Worm (Caenorhabditis elegans): ENCODE results near the gene bus-5.
A peak's percentile ranks its signal among the peaks of the same experiment; 100 is the strongest.

bus-5 gene

ce11 chrX:2070418-2070996, 42.4 kb downstream of the bus-5 start, which contains the start of gene acl-4 (continued):
- TF ChIP-seq Y67H2A.10 (GFP tag; conservative IDR thresholded peaks at IDR 0.05): no peak
- peak; percentile 32 for TF ChIP-seq unc-62 (GFP tag; optimal IDR thresholded peaks at IDR 0.05)
- no peak for TF ChIP-seq ccch-3 (GFP tag; optimal IDR thresholded peaks at IDR 0.05)

ce11 chrX:2068294-2068693, 44.6 kb downstream of the bus-5 start:
- no peak for TF ChIP-seq ccch-3 (GFP tag; optimal IDR thresholded peaks at IDR 0.05)
- TF ChIP-seq ztf-28 (GFP tag; IDR thresholded peaks at IDR 0.05): no peak
- TF ChIP-seq hlh-26 (GFP tag; conservative IDR thresholded peaks at IDR 0.05): no peak
- TF ChIP-seq Y79H2A.3 (GFP tag; conservative IDR thresholded peaks at IDR 0.05): no peak
- no peak for TF ChIP-seq ceh-91 (GFP tag; IDR thresholded peaks at IDR 0.05)
- no peak for TF ChIP-seq dox-1 (GFP tag; IDR thresholded peaks at IDR 0.05)
- TF ChIP-seq cebp-1 (GFP tag; IDR thresholded peaks at IDR 0.05): no peak
- peak; percentile 12 for TF ChIP-seq cebp-1 (tag; optimal IDR thresholded peaks at IDR 0.05)
- no peak for TF ChIP-seq dpff-1 (tag; optimal IDR thresholded peaks at IDR 0.05)
- no peak for TF ChIP-seq chd-7 (tag; optimal IDR thresholded peaks at IDR 0.05)
- TF ChIP-seq Y67H2A.10 (GFP tag; conservative IDR thresholded peaks at IDR 0.05): no peak
- TF ChIP-seq nhr-80 (tag; optimal IDR thresholded peaks at IDR 0.05): peak; percentile 29

ce11 chrX:2064730-2065129, 48.2 kb downstream of the bus-5 start, which contains the start of gene F49H12.7:
F49H12.7 (plus strand) TSS chrX:2065030.
- TF ChIP-seq Y67H2A.10 (GFP tag; conservative IDR thresholded peaks at IDR 0.05): no peak
- no peak for TF ChIP-seq mxl-1 (tag; optimal IDR thresholded peaks at IDR 0.05)
- no peak for TF ChIP-seq cebp-1 (GFP tag; IDR thresholded peaks at IDR 0.05)
- TF ChIP-seq cebp-1 (tag; optimal IDR thresholded peaks at IDR 0.05): no peak
- TF ChIP-seq snpc-4 (GFP tag; optimal IDR thresholded peaks at IDR 0.05): no peak
- no peak for TF ChIP-seq snpc-4 (tag; optimal IDR thresholded peaks at IDR 0.05)
- TF ChIP-seq hrde-1 (tag; optimal IDR thresholded peaks at IDR 0.05; ENCODE audit: borderline replicate concordance): no peak
- TF ChIP-seq ztf-26 (tag; optimal IDR thresholded peaks at IDR 0.05): no peak
- no peak for TF ChIP-seq Y79H2A.3 (GFP tag; conservative IDR thresholded peaks at IDR 0.05)
- TF ChIP-seq ceh-40 (GFP tag; IDR thresholded peaks at IDR 0.05): no peak
- no peak for TF ChIP-seq snpc-1.3 (tag; optimal IDR thresholded peaks at IDR 0.05; ENCODE audit: insufficient read depth)
- no peak for TF ChIP-seq sdz-38 (tag; optimal IDR thresholded peaks at IDR 0.05)
- TF ChIP-seq hlh-12 (tag; optimal IDR thresholded peaks at IDR 0.05): no peak
- no peak for TF ChIP-seq bed-2 (GFP tag; IDR thresholded peaks at IDR 0.05)
- no peak for TF ChIP-seq dpff-1 (tag; optimal IDR thresholded peaks at IDR 0.05)
- no peak for TF ChIP-seq attf-6 (GFP tag; IDR thresholded peaks at IDR 0.05)
- no peak for TF ChIP-seq hsf-1 (GFP tag; IDR thresholded peaks at IDR 0.05)
- TF ChIP-seq rpc-1 (optimal IDR thresholded peaks at IDR 0.05): no peak
- no peak for TF ChIP-seq rpc-1 (tag; optimal IDR thresholded peaks at IDR 0.05)
